Worm (Caenorhabditis elegans) whole organism, L4/young adult: Measurements from ENCODE around the gene acr-9.

Experiments used
- W03F9.2 ChIP-seq: fragments of 150-350 bp; optimal IDR thresholded peaks from 2 replicates; lab custom pipeline; 2014; ENCODE audit warnings: missing biosample characterization, missing genetic modification characterization
- dao-5 ChIP-seq: sonication (generic microtip); optimal IDR thresholded peaks from 2 replicates; lab custom pipeline; 2016; ENCODE audit warnings: missing genotype, missing genetic modification characterization, moderate library complexity, missing compliant biosample characterization
- him-1 ChIP-seq: sonication (generic microtip); optimal IDR thresholded peaks from 2 replicates; lab custom pipeline; 2016; ENCODE audit warnings: missing genotype, missing genetic modification reagents, missing genetic modification characterization, missing compliant biosample characterization

DNA sequence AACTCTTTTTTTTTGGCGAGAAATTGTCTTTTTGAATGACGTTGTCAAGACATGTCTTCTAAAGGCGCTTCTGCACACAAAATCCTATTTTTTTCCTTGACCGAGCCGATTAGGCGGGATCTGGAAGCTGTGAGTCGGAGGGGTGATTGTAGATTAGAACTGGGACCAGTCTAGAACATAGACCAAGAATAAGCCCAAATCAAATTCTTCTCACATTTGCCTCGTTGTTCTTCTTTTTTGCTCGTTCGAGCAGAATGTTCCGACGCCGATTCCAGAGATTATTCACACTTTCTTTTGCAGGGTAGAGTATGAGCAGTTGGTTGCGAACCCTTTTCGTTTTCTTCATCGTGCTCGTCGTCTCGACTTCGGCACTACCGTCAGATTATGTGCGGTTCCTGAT is 28.1 kb downstream of the acr-9 start, which contains the start of gene nlp-53:
- TF ChIP-seq him-1 (tag; lab: Kevin White, UChicago) (no peak), dao-5 (tag; lab: Kevin White, UChicago) (no peak), W03F9.2 (no peak)
